Worm (Caenorhabditis elegans) whole organism, midembryonic: ENCODE results near the gene vab-3.

Source experiments
- T22C8.4 ChIP-seq: fragments of 200-800 bp; sonication (Bioruptor generic); IDR thresholded peaks from 2 replicates; pipeline ENCODE4 v1.3.6; 2022; ENCODE audit warnings: missing genetic modification characterization, missing compliant biosample characterization
- cog-1 ChIP-seq: sonication (generic microtip); optimal IDR thresholded peaks from 2 replicates; lab custom pipeline; 2016; ENCODE audit warnings: missing genetic modification characterization, missing compliant biosample characterization
- flt-1 ChIP-seq: fragments of 200-800 bp; sonication (Bioruptor generic); IDR thresholded peaks from 2 replicates; pipeline ENCODE4 v1.3.6; 2022; ENCODE audit warnings: missing genetic modification characterization, missing compliant biosample characterization
- klf-2 ChIP-seq: fragments of 200-800 bp; sonication (Bioruptor generic); conservative IDR thresholded peaks from 2 replicates; pipeline ENCODE4 v1.3.6; 2022; ENCODE audit warnings: missing genetic modification reagents, missing genetic modification characterization, missing compliant biosample characterization
- med-1 ChIP-seq: sonication (generic microtip); optimal IDR thresholded peaks from 2 replicates; lab custom pipeline; 2017; ENCODE audit warnings: missing genetic modification characterization, mild to moderate bottlenecking, missing compliant biosample characterization, antibody characterized with exemption, missing genetic modification reagents; ENCODE audit not compliant: insufficient read depth
- ref-1 ChIP-seq: fragments of 200-800 bp; sonication (Bioruptor generic); conservative IDR thresholded peaks from 2 replicates; pipeline ENCODE4 v1.3.6; 2022; ENCODE audit warnings: missing genetic modification reagents, missing genetic modification characterization, missing compliant biosample characterization
- tab-1 ChIP-seq: fragments of 200-800 bp; sonication (Bioruptor generic); IDR thresholded peaks from 2 replicates; pipeline ENCODE4 v1.3.6; 2022; ENCODE audit warnings: missing genetic modification characterization, missing compliant biosample characterization
- ztf-23 ChIP-seq: fragments of 200-800 bp; sonication (Bioruptor generic); IDR thresholded peaks from 2 replicates; pipeline ENCODE4 v1.3.6; 2022; ENCODE audit warnings: missing genetic modification reagents, missing genetic modification characterization, missing compliant biosample characterization
- ztf-29 ChIP-seq: fragments of 200-800 bp; sonication (Bioruptor generic); IDR thresholded peaks from 2 replicates; pipeline ENCODE4 v1.3.6; 2022; ENCODE audit warnings: missing genetic modification reagents, missing genetic modification characterization, missing compliant biosample characterization

vab-3 gene

ce11 chrX:10480563-10481290 lies 19.0 kb upstream of the vab-3 start, which contains the start of gene elt-2:
elt-2 (plus strand) TSS chrX:10481240.
- TF ChIP-seq ztf-29 = no peak
- TF ChIP-seq T22C8.4 (GFP tag; lab: Robert Waterston, UW) = no peak
- no peak for TF ChIP-seq med-1 (GFP tag; lab: Kevin White, UChicago)
- no peak for TF ChIP-seq flt-1 (GFP tag; lab: Robert Waterston, UW)
- TF ChIP-seq cog-1 (tag; lab: Kevin White, UChicago) = no peak
- TF ChIP-seq ref-1 (GFP tag; lab: Robert Waterston, UW) = no peak
- TF ChIP-seq ztf-23 (GFP tag; lab: Robert Waterston, UW) = no peak
- TF ChIP-seq klf-2 (GFP tag; lab: Robert Waterston, UW) = no peak
- TF ChIP-seq tab-1 = no peak

- no peak for TF ChIP-seq klf-2 (GFP tag; lab: Robert Waterston, UW)
- no peak for TF ChIP-seq cog-1 (tag; lab: Kevin White, UChicago)
- TF ChIP-seq ref-1 (GFP tag; lab: Robert Waterston, UW) = no peak
- TF ChIP-seq T22C8.4 (GFP tag; lab: Robert Waterston, UW) = no peak
- no peak for TF ChIP-seq ztf-23 (GFP tag; lab: Robert Waterston, UW)
- TF ChIP-seq ztf-29 = no peak
- no peak for TF ChIP-seq flt-1 (GFP tag; lab: Robert Waterston, UW)
Observed at ce11 chrX:10482272-10482671, 17.4 kb upstream of the vab-3 start.

- TF ChIP-seq ref-1 (GFP tag; lab: Robert Waterston, UW) (no peak), T22C8.4 (GFP tag; lab: Robert Waterston, UW) (no peak), ztf-29 (no peak), klf-2 (GFP tag; lab: Robert Waterston, UW) (no peak), med-1 (GFP tag; lab: Kevin White, UChicago) (no peak), cog-1 (tag; lab: Kevin White, UChicago) (no peak), ztf-23 (GFP tag; lab: Robert Waterston, UW) (no peak), flt-1 (GFP tag; lab: Robert Waterston, UW) (no peak), tab-1 (no peak)
Observed at ce11 chrX:10485300-10485755, 14.4 kb upstream of the vab-3 start, which contains the start of gene C33D3.3. C33D3.3 (plus strand) TSS chrX:10485350.

- TF ChIP-seq ztf-29 = no peak
- no peak for TF ChIP-seq cog-1 (tag; lab: Kevin White, UChicago)
- no peak for TF ChIP-seq ztf-23 (GFP tag; lab: Robert Waterston, UW)
- TF ChIP-seq med-1 (GFP tag; lab: Kevin White, UChicago) = no peak
- no peak for TF ChIP-seq T22C8.4 (GFP tag; lab: Robert Waterston, UW)
- no peak for TF ChIP-seq klf-2 (GFP tag; lab: Robert Waterston, UW)
- TF ChIP-seq flt-1 (GFP tag; lab: Robert Waterston, UW) = no peak
- TF ChIP-seq tab-1 = no peak
- no peak for TF ChIP-seq ref-1 (GFP tag; lab: Robert Waterston, UW)
Observed at ce11 chrX:10488763-10489162, 10.9 kb upstream of the vab-3 start, which contains the start of gene C33D3.4. C33D3.4 (plus strand) TSS chrX:10489063.

- TF ChIP-seq T22C8.4 (GFP tag; lab: Robert Waterston, UW) (no peak), med-1 (GFP tag; lab: Kevin White, UChicago) (no peak), ref-1 (GFP tag; lab: Robert Waterston, UW) (no peak), klf-2 (GFP tag; lab: Robert Waterston, UW) (no peak), ztf-23 (GFP tag; lab: Robert Waterston, UW) (no peak)
Observed at ce11 chrX:10491044-10491443, 8.6 kb upstream of the vab-3 start, which contains the start of gene C33D3.5. C33D3.5 (plus strand) TSS chrX:10491344.

ce11 chrX:10491875-10492523 lies 7.7 kb upstream of the vab-3 start:
- TF ChIP-seq ztf-29 (no peak), cog-1 (tag; lab: Kevin White, UChicago) (no peak), med-1 (GFP tag; lab: Kevin White, UChicago) (no peak), flt-1 (GFP tag; lab: Robert Waterston, UW) (no peak), klf-2 (GFP tag; lab: Robert Waterston, UW) (no peak), ztf-23 (GFP tag; lab: Robert Waterston, UW) (no peak), tab-1 (no peak), T22C8.4 (GFP tag; lab: Robert Waterston, UW) (no peak), ref-1 (GFP tag; lab: Robert Waterston, UW) (no peak)

ce11 chrX:10503393-10503792 lies 3.7 kb downstream of the vab-3 start:
- TF ChIP-seq cog-1 (tag; lab: Kevin White, UChicago) = no peak

ce11 chrX:10505193-10505592 lies 5.5 kb downstream of the vab-3 start:
- TF ChIP-seq T22C8.4 (GFP tag; lab: Robert Waterston, UW) (no peak), ztf-29 (no peak), ref-1 (GFP tag; lab: Robert Waterston, UW) (no peak), med-1 (GFP tag; lab: Kevin White, UChicago) (no peak), klf-2 (GFP tag; lab: Robert Waterston, UW) (no peak), ztf-23 (GFP tag; lab: Robert Waterston, UW) (no peak), cog-1 (tag; lab: Kevin White, UChicago) (no peak), flt-1 (GFP tag; lab: Robert Waterston, UW) (no peak), tab-1 (no peak)

- TF ChIP-seq ztf-23 (GFP tag; lab: Robert Waterston, UW) (no peak), med-1 (GFP tag; lab: Kevin White, UChicago) (no peak), T22C8.4 (GFP tag; lab: Robert Waterston, UW) (no peak), ztf-29 (no peak)
Observed at ce11 chrX:10507971-10508370, 8.3 kb downstream of the vab-3 start.
